Worm (Caenorhabditis elegans) whole organism, L4 larva: ENCODE data around the gene rme-6.

Experiments used
- D1046.2 ChIP-seq: fragments of 200-800 bp; sonication (Bioruptor generic); IDR thresholded peaks from 2 replicates; pipeline ENCODE4 v1.3.6; 2022; ENCODE audit warnings: missing genetic modification characterization, missing compliant biosample characterization
- F49E8.2 ChIP-seq: sonication (generic microtip); optimal IDR thresholded peaks from 2 replicates; lab custom pipeline; 2016; ENCODE audit warnings: missing compliant biosample characterization, mild to moderate bottlenecking, missing genetic modification characterization, borderline replicate concordance
- R02D3.7 ChIP-seq: fragments of 150-350 bp; sonication (generic microtip); optimal IDR thresholded peaks from 3 replicates; lab custom pipeline; 2014; ENCODE audit warnings: missing biosample characterization, missing genetic modification characterization
- T20F7.1 ChIP-seq: fragments of 200-800 bp; sonication (Bioruptor generic); optimal IDR thresholded peaks from 2 replicates; lab custom pipeline; 2018; ENCODE audit warnings: mild to moderate bottlenecking, missing genetic modification characterization, missing compliant biosample characterization
- T26A8.4 ChIP-seq: fragments of 200-800 bp; sonication (Bioruptor generic); IDR thresholded peaks from 2 replicates; pipeline ENCODE4 v1.3.6; 2022; ENCODE audit warnings: missing genetic modification characterization, missing compliant biosample characterization
- Y105C5A.15 ChIP-seq: fragments of 200-800 bp; sonication (Bioruptor generic); IDR thresholded peaks from 2 replicates; pipeline ENCODE4 v1.3.6; 2022; ENCODE audit warnings: missing genetic modification characterization, missing compliant biosample characterization
- Y5F2A.4 ChIP-seq: fragments of 200-800 bp; sonication (Bioruptor generic); optimal IDR thresholded peaks from 2 replicates; lab custom pipeline; 2018; ENCODE audit warnings: mild to moderate bottlenecking, missing genetic modification characterization, missing compliant biosample characterization
- Y75B8A.6 ChIP-seq: fragments of 200-800 bp; sonication (Bioruptor generic); IDR thresholded peaks from 2 replicates; pipeline ENCODE4 v1.3.6; 2022; ENCODE audit warnings: missing genetic modification reagents, missing genetic modification characterization, missing compliant biosample characterization
- ZK546.5 ChIP-seq, 2 experiments: sonication (generic microtip); optimal IDR thresholded peaks; 2 replicates each; lab custom pipeline; 2017; ENCODE audit warnings: missing biosample characterization in 2 of 2, missing genetic modification characterization in 2 of 2
- aly-2 ChIP-seq: sonication (generic microtip); optimal IDR thresholded peaks from 2 replicates; lab custom pipeline; 2018; ENCODE audit warnings: missing biosample characterization, missing genetic modification characterization
- arid-1 ChIP-seq: fragments of 200-800 bp; sonication (Bioruptor generic); conservative IDR thresholded peaks from 2 replicates; pipeline ENCODE4 v1.3.6; 2022; ENCODE audit warnings: missing genetic modification reagents, missing genetic modification characterization, missing compliant biosample characterization
- attf-4 ChIP-seq: sonication (generic microtip); optimal IDR thresholded peaks from 3 replicates; lab custom pipeline; 2017; ENCODE audit warnings: missing biosample characterization, missing genetic modification characterization
- ceh-20 ChIP-seq: fragments of 200-800 bp; sonication (Bioruptor generic); IDR thresholded peaks from 2 replicates; pipeline ENCODE4 v1.3.6; 2022; ENCODE audit warnings: missing genetic modification reagents, missing genetic modification characterization, missing compliant biosample characterization
- ceh-28 ChIP-seq: fragments of 150-350 bp; optimal IDR thresholded peaks from 2 replicates; lab custom pipeline; 2014; ENCODE audit warnings: missing biosample characterization, missing genetic modification reagents, missing genetic modification characterization
- ceh-62 ChIP-seq: sonication (generic microtip); optimal IDR thresholded peaks from 2 replicates; lab custom pipeline; 2017; ENCODE audit warnings: missing biosample characterization, missing genetic modification characterization
- ctbp-1 ChIP-seq: fragments of 200-800 bp; sonication (Bioruptor generic); IDR thresholded peaks from 2 replicates; pipeline ENCODE4 v1.3.6; 2022; ENCODE audit warnings: missing genetic modification reagents, missing genetic modification characterization, missing compliant biosample characterization
- daf-19 ChIP-seq: fragments of 200-800 bp; sonication (Bioruptor generic); conservative IDR thresholded peaks from 2 replicates; pipeline ENCODE4 v1.3.6; 2022; ENCODE audit warnings: missing genetic modification characterization, missing compliant biosample characterization
- dmd-8 ChIP-seq: fragments of 200-800 bp; sonication (Bioruptor generic); IDR thresholded peaks from 2 replicates; pipeline ENCODE4 v1.3.6; 2022; ENCODE audit warnings: missing genetic modification characterization, missing compliant biosample characterization
- egl-27 ChIP-seq: sonication (generic microtip); optimal IDR thresholded peaks from 3 replicates; lab custom pipeline; 2017; ENCODE audit warnings: missing biosample characterization, missing genetic modification reagents, missing genetic modification characterization
- egl-43 ChIP-seq: fragments of 200-800 bp; sonication (Bioruptor generic); IDR thresholded peaks from 2 replicates; pipeline ENCODE4 v1.3.6; 2022; ENCODE audit warnings: missing genetic modification reagents, missing genetic modification characterization, missing compliant biosample characterization
- fos-1 ChIP-seq: fragments of 150-350 bp; optimal IDR thresholded peaks from 2 replicates; lab custom pipeline; 2014; ENCODE audit warnings: missing biosample characterization, missing genetic modification characterization
- gei-8 ChIP-seq: fragments of 200-800 bp; sonication (Bioruptor generic); optimal IDR thresholded peaks from 2 replicates; lab custom pipeline; 2018; ENCODE audit warnings: mild to moderate bottlenecking, missing genetic modification characterization, missing compliant biosample characterization
- hlh-11 ChIP-seq: fragments of 200-800 bp; sonication (Bioruptor generic); optimal IDR thresholded peaks from 2 replicates; lab custom pipeline; 2018; ENCODE audit warnings: mild to moderate bottlenecking, missing genetic modification characterization, missing compliant biosample characterization
- hlh-30 ChIP-seq: sonication (generic microtip); optimal IDR thresholded peaks from 2 replicates; lab custom pipeline; 2017; ENCODE audit warnings: antibody characterized with exemption, mild to moderate bottlenecking, missing genetic modification characterization, missing compliant biosample characterization; ENCODE audit not compliant: insufficient read depth
- lin-13 ChIP-seq: fragments of 150-350 bp; optimal IDR thresholded peaks from 2 replicates; lab custom pipeline; 2014; ENCODE audit warnings: missing biosample characterization, missing genetic modification reagents, missing genetic modification characterization
- lin-15B ChIP-seq: fragments of 150-350 bp; sonication (generic microtip); optimal IDR thresholded peaks from 3 replicates; lab custom pipeline; 2014; ENCODE audit warnings: missing biosample characterization, missing genetic modification characterization
- lin-38 ChIP-seq: fragments of 200-800 bp; sonication (Bioruptor generic); IDR thresholded peaks from 2 replicates; pipeline ENCODE4 v1.3.6; 2022; ENCODE audit warnings: missing genetic modification reagents, missing genetic modification characterization, missing compliant biosample characterization
- mdt-29 ChIP-seq: fragments of 200-800 bp; sonication (Bioruptor generic); IDR thresholded peaks from 2 replicates; pipeline ENCODE4 v1.3.6; 2022; ENCODE audit warnings: missing genetic modification reagents, missing genetic modification characterization, missing compliant biosample characterization
- nhr-10 ChIP-seq: fragments of 150-350 bp; optimal IDR thresholded peaks from 2 replicates; lab custom pipeline; 2014; ENCODE audit warnings: missing biosample characterization, missing genetic modification characterization
- nhr-11 ChIP-seq: fragments of 150-350 bp; optimal IDR thresholded peaks from 2 replicates; lab custom pipeline; 2014; ENCODE audit warnings: missing biosample characterization, missing genetic modification characterization
- nhr-111 ChIP-seq: fragments of 200-800 bp; sonication (Bioruptor generic); optimal IDR thresholded peaks from 2 replicates; lab custom pipeline; 2018; ENCODE audit warnings: mild to moderate bottlenecking, missing genetic modification characterization, missing compliant biosample characterization
- nhr-25 ChIP-seq: sonication (generic microtip); optimal IDR thresholded peaks from 2 replicates; lab custom pipeline; 2017; ENCODE audit warnings: missing genetic modification characterization, mild to moderate bottlenecking, missing compliant biosample characterization, antibody characterized with exemption, moderate library complexity, borderline replicate concordance; ENCODE audit not compliant: insufficient read depth
- nhr-28 ChIP-seq: fragments of 150-350 bp; optimal IDR thresholded peaks from 2 replicates; lab custom pipeline; 2014; ENCODE audit warnings: missing biosample characterization, missing genetic modification characterization
- nhr-41 ChIP-seq: fragments of 200-800 bp; sonication (Bioruptor generic); IDR thresholded peaks from 2 replicates; pipeline ENCODE4 v1.3.6; 2022; ENCODE audit warnings: missing genetic modification reagents, missing genetic modification characterization, missing compliant biosample characterization
- nhr-42 ChIP-seq: fragments of 200-800 bp; sonication (Bioruptor generic); IDR thresholded peaks from 2 replicates; pipeline ENCODE4 v1.3.6; 2022; ENCODE audit warnings: missing genetic modification characterization, missing compliant biosample characterization
- nhr-48 ChIP-seq: sonication (generic microtip); optimal IDR thresholded peaks from 2 replicates; lab custom pipeline; 2016; ENCODE audit warnings: mild to moderate bottlenecking, missing genetic modification characterization, missing compliant biosample characterization
- nhr-76 ChIP-seq: fragments of 150-350 bp; optimal IDR thresholded peaks from 2 replicates; lab custom pipeline; 2014; ENCODE audit warnings: missing biosample characterization, missing genetic modification characterization
- pha-4 ChIP-seq, 2 experiments: fragments of 150-350 bp in 1 of 2; fragments of 200-800 bp in 1 of 2; sonication (Bioruptor generic) in 1 of 2; IDR thresholded peaks in 1 of 2; optimal IDR thresholded peaks in 1 of 2; 2 replicates each; pipeline versions ENCODE4 v1.3.6 to Lab custom; 2014 to 2022; ENCODE audit warnings: missing genetic modification characterization in 2 of 2, missing genetic modification reagents in 2 of 2, missing biosample characterization in 1 of 2, missing compliant biosample characterization in 1 of 2
- rbr-2 ChIP-seq: sonication (generic microtip); optimal IDR thresholded peaks from 2 replicates; lab custom pipeline; 2016; ENCODE audit warnings: missing genotype, missing genetic modification characterization, missing compliant biosample characterization
- set-16 ChIP-seq: fragments of 200-800 bp; sonication (Bioruptor generic); IDR thresholded peaks from 2 replicates; pipeline ENCODE4 v1.3.6; 2022; ENCODE audit warnings: missing genetic modification reagents, missing genetic modification characterization, missing compliant biosample characterization
- skn-1 ChIP-seq: fragments of 150-350 bp; optimal IDR thresholded peaks from 2 replicates; lab custom pipeline; 2014; ENCODE audit warnings: missing biosample characterization, missing genetic modification characterization
- snpc-4 ChIP-seq: fragments of 150-350 bp; optimal IDR thresholded peaks from 2 replicates; lab custom pipeline; 2014; ENCODE audit warnings: missing biosample characterization, missing genetic modification characterization
- spr-3 ChIP-seq: fragments of 200-800 bp; sonication (Bioruptor generic); optimal IDR thresholded peaks from 2 replicates; lab custom pipeline; 2018; ENCODE audit warnings: mild to moderate bottlenecking, missing genetic modification characterization, missing compliant biosample characterization
- tag-97 ChIP-seq: fragments of 200-800 bp; sonication (Bioruptor generic); IDR thresholded peaks from 2 replicates; pipeline ENCODE4 v1.3.6; 2022; ENCODE audit warnings: missing genetic modification characterization, missing compliant biosample characterization
- tra-1 ChIP-seq: fragments of 200-800 bp; sonication (Bioruptor generic); IDR thresholded peaks from 2 replicates; pipeline ENCODE4 v1.3.6; 2022; ENCODE audit warnings: missing genetic modification reagents, missing genetic modification characterization, missing compliant biosample characterization
- unc-130 ChIP-seq: sonication (generic microtip); optimal IDR thresholded peaks from 2 replicates; lab custom pipeline; 2016; ENCODE audit warnings: missing genetic modification reagents, missing genetic modification characterization, missing compliant biosample characterization
- vab-7 ChIP-seq: fragments of 200-800 bp; sonication (Bioruptor generic); IDR thresholded peaks from 2 replicates; pipeline ENCODE4 v1.3.6; 2022; ENCODE audit warnings: missing genetic modification reagents, missing genetic modification characterization, missing compliant biosample characterization
- zfp-2 ChIP-seq: sonication (generic microtip); optimal IDR thresholded peaks from 2 replicates; lab custom pipeline; 2016; ENCODE audit warnings: mild to moderate bottlenecking, missing genetic modification characterization, missing compliant biosample characterization
- zip-11 ChIP-seq: fragments of 200-800 bp; sonication (Bioruptor generic); IDR thresholded peaks from 2 replicates; pipeline ENCODE4 v1.3.6; 2022; ENCODE audit warnings: missing genetic modification characterization, missing compliant biosample characterization
- zip-2 ChIP-seq: fragments of 150-350 bp; optimal IDR thresholded peaks from 2 replicates; lab custom pipeline; 2014; ENCODE audit warnings: missing biosample characterization, missing genetic modification characterization
- ztf-7 ChIP-seq: fragments of 150-350 bp; optimal IDR thresholded peaks from 2 replicates; lab custom pipeline; 2014; ENCODE audit warnings: missing biosample characterization, missing genetic modification characterization

The rme-6 gene

DNA sequence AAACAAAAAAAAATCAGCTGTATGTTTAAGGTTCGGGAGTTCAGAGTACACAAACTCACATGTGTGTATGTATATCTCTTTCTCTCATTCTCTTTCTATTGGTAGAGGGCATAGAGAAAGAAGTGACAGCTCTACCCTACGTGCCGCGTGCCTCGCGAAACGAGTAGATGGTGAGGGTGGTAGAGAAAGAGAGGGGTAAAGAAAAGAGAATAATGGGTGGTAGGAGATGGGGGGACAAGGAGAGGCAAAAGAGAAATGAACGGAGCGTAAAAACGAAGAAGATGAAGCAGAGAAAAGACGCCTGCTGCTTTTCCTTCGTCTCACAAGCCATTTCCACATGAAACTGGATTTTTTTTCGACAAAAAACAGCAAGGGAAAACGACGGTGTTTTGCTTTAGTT, 3.8 kb upstream of the rme-6 start (continued):
- TF ChIP-seq nhr-42 (GFP tag; lab: Robert Waterston, UW) (0 out of 2 replicates have a peak, but pooled peaks have one; percentile 54), fos-1 (tag; lab: Kevin White, UChicago) (no peak), zip-2 (tag; lab: Kevin White, UChicago) (peak; percentile 75), arid-1 (peak; percentile 89), tag-97 (no peak), spr-3 (GFP tag; lab: Kevin White, UChicago) (peak; percentile 60), T20F7.1 (peak; percentile 74), vab-7 (GFP tag; lab: Robert Waterston, UW) (peak; percentile 38; the same call in 1 of the 2 replicates), F49E8.2 (tag; lab: Kevin White, UChicago) (no peak), lin-15B (tag; lab: Kevin White, UChicago) (no peak), nhr-10 (tag; lab: Kevin White, UChicago) (peak; percentile 83), aly-2 (tag; lab: Kevin White, UChicago) (no peak), lin-13 (peak; percentile 87), nhr-11 (peak; percentile 97), pha-4 (GFP tag; IDR thresholded peaks at IDR 0.05; lab: Robert Waterston, UW) (peak; percentile 87), pha-4 (tag; optimal IDR thresholded peaks at IDR 0.05; lab: Kevin White, UChicago) (peak; percentile 99), rbr-2 (tag; lab: Kevin White, UChicago) (peak; percentile 94), nhr-41 (GFP tag; lab: Robert Waterston, UW) (peak; percentile 72), daf-19 (GFP tag; lab: Robert Waterston, UW) (peak; percentile 31; the same call in 1 of the 2 replicates), skn-1 (no peak), gei-8 (GFP tag; lab: Kevin White, UChicago) (peak; percentile 65), Y75B8A.6 (GFP tag; lab: Robert Waterston, UW) (no peak), T26A8.4 (GFP tag; lab: Robert Waterston, UW) (peak; percentile 85), ZK546.5 (tag; optimal IDR thresholded peaks at IDR 0.05; lab: Kevin White, UChicago) (no peak), nhr-48 (tag; lab: Kevin White, UChicago) (peak; percentile 91), mdt-29 (GFP tag; lab: Robert Waterston, UW) (peak; percentile 35; the same call in 1 of the 2 replicates), ceh-28 (peak; percentile 40), nhr-28 (tag; lab: Kevin White, UChicago) (peak; percentile 95), D1046.2 (GFP tag; lab: Robert Waterston, UW) (no peak), tra-1 (GFP tag; lab: Robert Waterston, UW) (peak; percentile 95), dmd-8 (GFP tag; lab: Robert Waterston, UW) (no peak), ztf-7 (peak; percentile 77), attf-4 (tag; lab: Kevin White, UChicago) (no peak), Y5F2A.4 (GFP tag; lab: Kevin White, UChicago) (no peak), nhr-25 (peak; percentile 46), egl-43 (peak; percentile 87), egl-27 (tag; lab: Kevin White, UChicago) (no peak), R02D3.7 (no peak), hlh-11 (tag; lab: Kevin White, UChicago) (peak; percentile 99), zip-11 (GFP tag; lab: Robert Waterston, UW) (no peak), nhr-111 (GFP tag; lab: Kevin White, UChicago) (no peak), zfp-2 (tag; lab: Kevin White, UChicago) (peak; percentile 38), hlh-30 (tag; lab: Kevin White, UChicago) (peak; percentile 99), Y105C5A.15 (GFP tag; lab: Robert Waterston, UW) (peak; percentile 26; the same call in 1 of the 2 replicates), snpc-4 (tag; lab: Kevin White, UChicago) (no peak), unc-130 (GFP tag; lab: Kevin White, UChicago) (no peak), set-16 (GFP tag; lab: Robert Waterston, UW) (peak; percentile 60), nhr-76 (no peak), ceh-62 (tag; lab: Kevin White, UChicago) (no peak), ctbp-1 (peak; percentile 95), lin-38 (GFP tag; lab: Robert Waterston, UW) (peak; percentile 67), ceh-20 (GFP tag; lab: Robert Waterston, UW) (peak; percentile 95)
